Fruit fly (Drosophila melanogaster): ENCODE data around the gene KdelR.

dm6 chr2L:10393467-10393866 is 33.2 kb upstream of the KdelR start:
- TF ChIP-seq Snoo (tag; optimal IDR thresholded peaks at IDR 0.05) (no peak), CG13204 (GFP tag; optimal IDR thresholded peaks at IDR 0.05) (no peak), CG4496 (GFP tag; IDR thresholded peaks at IDR 0.05) (no peak), Pif1A (GFP tag; optimal IDR thresholded peaks at IDR 0.05) (no peak), CG9948 (tag; optimal IDR thresholded peaks at IDR 0.05) (no peak), CG14655 (GFP tag; optimal IDR thresholded peaks at IDR 0.05) (no peak), rn (GFP tag; IDR thresholded peaks at IDR 0.05) (no peak)
